Fruit fly (Drosophila melanogaster): ENCODE measurements around the gene U2af38.

The U2af38 gene

DNA sequence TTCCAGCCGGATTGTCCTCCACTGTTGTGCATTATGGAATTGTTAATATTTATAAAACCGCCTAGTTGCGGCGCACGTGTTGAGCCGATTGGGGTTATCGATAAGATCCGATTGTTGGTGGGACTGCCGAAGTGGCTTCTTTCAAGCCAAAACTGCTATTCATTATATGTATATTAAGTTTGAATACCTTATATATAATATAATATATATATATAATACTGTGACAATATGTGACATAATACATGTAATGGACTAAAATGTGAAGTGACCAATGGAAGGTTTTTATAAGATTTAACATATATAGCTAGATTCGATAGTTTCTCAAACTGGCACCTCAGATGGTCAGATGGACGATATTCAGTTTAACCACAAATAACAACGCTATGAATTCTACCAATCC is 20.9 kb downstream of the U2af38 start, which contains the start of the genes mbm and CG11555 (continued):
- TF ChIP-seq grau (tag; optimal IDR thresholded peaks at IDR 0.05) (peak; percentile 60), CG30403 (GFP tag; optimal IDR thresholded peaks at IDR 0.05) (peak; percentile 8), trem (tag; optimal IDR thresholded peaks at IDR 0.05) (peak; percentile 67), Hmx (GFP tag; optimal IDR thresholded peaks at IDR 0.05) (no peak), Nf-YC (tag; optimal IDR thresholded peaks at IDR 0.05) (peak; percentile 74), CG18011 (GFP tag; optimal IDR thresholded peaks at IDR 0.05) (no peak), H15 (GFP tag; IDR thresholded peaks at IDR 0.05) (no peak), Sin3A (optimal IDR thresholded peaks at IDR 0.05) (no peak), CG31388 (GFP tag; optimal IDR thresholded peaks at IDR 0.05) (no peak), unc-4 (GFP tag; IDR thresholded peaks at IDR 0.05; ENCODE audit: partially characterized antibody) (peak; percentile 70; the same call in 1 of the 2 replicates), bigmax (GFP tag; optimal IDR thresholded peaks at IDR 0.05) (peak; percentile 79), CG10543 (GFP tag; optimal IDR thresholded peaks at IDR 0.05) (peak; percentile 11), Doc3 (GFP tag; IDR thresholded peaks at IDR 0.05; ENCODE audit: partially characterized antibody) (peak; percentile 61), CG10147 (GFP tag; optimal IDR thresholded peaks at IDR 0.05) (peak; percentile 51), CG11504 (tag; optimal IDR thresholded peaks at IDR 0.05) (peak; percentile 49), dpn (GFP tag; optimal IDR thresholded peaks at IDR 0.05) (peak in 1 of 2 experiments; percentile 19), z (GFP tag; IDR thresholded peaks at IDR 0.05) (no peak), Oli (tag; optimal IDR thresholded peaks at IDR 0.05) (no peak), Dp (GFP tag; optimal IDR thresholded peaks at IDR 0.05) (peak; percentile 25), bsh (GFP tag; optimal IDR thresholded peaks at IDR 0.05) (peak in 1 of 2 experiments; percentile 24), repo (GFP tag; optimal IDR thresholded peaks at IDR 0.05) (no peak), CG33557 (GFP tag; optimal IDR thresholded peaks at IDR 0.05) (peak; percentile 24), sisA (GFP tag; IDR thresholded peaks at IDR 0.05) (no peak), crp (GFP tag; optimal IDR thresholded peaks at IDR 0.05) (peak in 1 of 2 experiments; percentile 43), Abd-B (GFP tag; optimal IDR thresholded peaks at IDR 0.05) (no peak), YL-1 (GFP tag; optimal IDR thresholded peaks at IDR 0.05) (peak; percentile 66), dysf (GFP tag; IDR thresholded peaks at IDR 0.05) (peak; percentile 24; the same call in 1 of the 3 replicates), HLH4C (GFP tag; IDR thresholded peaks at IDR 0.05; ENCODE audit: partially characterized antibody) (peak; percentile 50), CG3995 (GFP tag; optimal IDR thresholded peaks at IDR 0.05) (peak; percentile 46), kah (GFP tag; optimal IDR thresholded peaks at IDR 0.05) (peak; percentile 14), pho (GFP tag; optimal IDR thresholded peaks at IDR 0.05) (no peak), vnd (GFP tag; IDR thresholded peaks at IDR 0.05; ENCODE audit: partially characterized antibody) (no peak), CG9797 (GFP tag; optimal IDR thresholded peaks at IDR 0.05) (no peak), CG4617 (GFP tag; optimal IDR thresholded peaks at IDR 0.05; ENCODE audit: borderline replicate concordance) (peak; percentile 10), CG10209 (GFP tag; optimal IDR thresholded peaks at IDR 0.05) (no peak), CG13424 (tag; optimal IDR thresholded peaks at IDR 0.05) (peak; percentile 48), unpg (GFP tag; optimal IDR thresholded peaks at IDR 0.05) (no peak), CG7786 (GFP tag; optimal IDR thresholded peaks at IDR 0.05) (no peak), cas (GFP tag; IDR thresholded peaks at IDR 0.05) (no peak), Hmr (GFP tag; optimal IDR thresholded peaks at IDR 0.05) (no peak), CG7987 (GFP tag; optimal IDR thresholded peaks at IDR 0.05) (no peak), CG32532 (GFP tag; IDR thresholded peaks at IDR 0.05) (no peak), Hand (GFP tag; optimal IDR thresholded peaks at IDR 0.05) (no peak), NFAT (GFP tag; IDR thresholded peaks at IDR 0.05) (no peak), dimm (GFP tag; IDR thresholded peaks at IDR 0.05) (no peak), CG10654 (GFP tag; optimal IDR thresholded peaks at IDR 0.05) (no peak), Trl (optimal IDR thresholded peaks at IDR 0.05) (no peak), Trl (GFP tag; optimal IDR thresholded peaks at IDR 0.05) (no peak), az2 (GFP tag; optimal IDR thresholded peaks at IDR 0.05) (no peak), Sry-β (GFP tag; optimal IDR thresholded peaks at IDR 0.05) (peak; percentile 98), pum (GFP tag; optimal IDR thresholded peaks at IDR 0.05) (no peak)
